Worm (Caenorhabditis elegans) whole organism, young adult: ENCODE data around the gene M03D4.4.

ENCODE experiments used
- B0019.2 ChIP-seq: fragments of 200-800 bp; sonication (Bioruptor generic); conservative IDR thresholded peaks from 2 replicates; pipeline ENCODE4 v1.3.6; 2022; ENCODE audit warnings: missing genetic modification reagents, missing genetic modification characterization, missing compliant biosample characterization
- B0336.3 ChIP-seq: fragments of 200-800 bp; sonication (Bioruptor generic); IDR thresholded peaks from 2 replicates; pipeline ENCODE4 v1.3.6; 2022; ENCODE audit warnings: missing genetic modification characterization, missing compliant biosample characterization
- F37B4.10 ChIP-seq: fragments of 200-800 bp; sonication (Bioruptor generic); IDR thresholded peaks from 2 replicates; pipeline ENCODE4 v1.3.6; 2022; ENCODE audit warnings: missing genetic modification characterization, missing compliant biosample characterization
- F52B5.7 ChIP-seq: sonication (generic microtip); optimal IDR thresholded peaks from 2 replicates; lab custom pipeline; 2016; ENCODE audit warnings: mild to moderate bottlenecking, missing genetic modification characterization, missing compliant biosample characterization
- Y56A3A.18 ChIP-seq: fragments of 200-800 bp; sonication (Bioruptor generic); IDR thresholded peaks from 2 replicates; pipeline ENCODE4 v1.3.6; 2022; ENCODE audit warnings: missing genetic modification reagents, missing genetic modification characterization, missing compliant biosample characterization
- ZK185.1 ChIP-seq: sonication (generic microtip); optimal IDR thresholded peaks from 2 replicates; lab custom pipeline; 2016; ENCODE audit warnings: mild to moderate bottlenecking, missing genetic modification characterization, missing compliant biosample characterization; ENCODE audit not compliant: poor library complexity, severe bottlenecking
- atf-7 ChIP-seq: sonication (generic microtip); optimal IDR thresholded peaks from 2 replicates; lab custom pipeline; 2017; ENCODE audit warnings: mild to moderate bottlenecking, missing genetic modification characterization, missing compliant biosample characterization
- athp-1 ChIP-seq: sonication (generic microtip); optimal IDR thresholded peaks from 2 replicates; lab custom pipeline; 2017; ENCODE audit warnings: mild to moderate bottlenecking, missing genetic modification characterization, missing compliant biosample characterization
- attf-5 ChIP-seq: fragments of 200-800 bp; sonication (Bioruptor generic); optimal IDR thresholded peaks from 2 replicates; lab custom pipeline; 2018; ENCODE audit warnings: mild to moderate bottlenecking, missing genetic modification characterization, missing compliant biosample characterization
- cebp-1 ChIP-seq, 2 experiments: fragments of 200-800 bp in 1 of 2; sonication (Bioruptor generic) in 1 of 2; sonication (generic microtip) in 1 of 2; IDR thresholded peaks in 1 of 2; optimal IDR thresholded peaks in 1 of 2; 2 replicates each; pipeline versions ENCODE4 v1.3.6 to Lab custom; 2017 to 2022; ENCODE audit warnings: missing compliant biosample characterization in 2 of 2, missing genetic modification characterization in 2 of 2, mild to moderate bottlenecking in 1 of 2, missing genetic modification reagents in 1 of 2, moderate library complexity in 1 of 2
- ceh-27 ChIP-seq: fragments of 200-800 bp; sonication (Bioruptor generic); optimal IDR thresholded peaks from 2 replicates; lab custom pipeline; 2018; ENCODE audit warnings: mild to moderate bottlenecking, missing genetic modification characterization, moderate library complexity, missing compliant biosample characterization
- dpff-1 ChIP-seq: sonication (generic microtip); optimal IDR thresholded peaks from 2 replicates; lab custom pipeline; 2017; ENCODE audit warnings: mild to moderate bottlenecking, missing genetic modification characterization, missing compliant biosample characterization
- dpl-1 ChIP-seq: fragments of 150-350 bp; optimal IDR thresholded peaks from 2 replicates; lab custom pipeline; 2014; ENCODE audit warnings: missing biosample characterization, missing genetic modification reagents, missing genetic modification characterization
- hlh-12 ChIP-seq: sonication (generic microtip); optimal IDR thresholded peaks from 2 replicates; lab custom pipeline; 2016; ENCODE audit warnings: missing genetic modification characterization, missing compliant biosample characterization
- hrde-1 ChIP-seq: sonication (generic microtip); optimal IDR thresholded peaks from 2 replicates; lab custom pipeline; 2016; ENCODE audit warnings: missing genetic modification characterization, mild to moderate bottlenecking, missing compliant biosample characterization, moderate library complexity, missing genotype, missing genetic modification reagents, borderline replicate concordance
- let-607 ChIP-seq, 2 experiments: fragments of 200-800 bp in 1 of 2; sonication (Bioruptor generic) in 1 of 2; sonication (generic microtip) in 1 of 2; optimal IDR thresholded peaks; 2 replicates each; lab custom pipeline; 2016 to 2018; ENCODE audit warnings: mild to moderate bottlenecking in 2 of 2, missing compliant biosample characterization in 2 of 2, missing genetic modification characterization in 2 of 2, moderate library complexity in 2 of 2, missing genotype in 1 of 2
- lin-35 ChIP-seq, 3 experiments: fragments of 150-350 bp in 2 of 3; sonication (generic microtip) in 1 of 3; optimal IDR thresholded peaks; 2 replicates each; lab custom pipeline; 2014 to 2018; ENCODE audit warnings: missing biosample characterization in 3 of 3, missing genetic modification characterization in 3 of 3, missing genetic modification reagents in 3 of 3
- lin-40 ChIP-seq: sonication (generic microtip); optimal IDR thresholded peaks from 2 replicates; lab custom pipeline; 2016; ENCODE audit warnings: missing genetic modification characterization, mild to moderate bottlenecking, missing compliant biosample characterization, missing genotype, missing genetic modification reagents
- nfya-2 ChIP-seq: fragments of 200-800 bp; sonication (Bioruptor generic); IDR thresholded peaks from 2 replicates; pipeline ENCODE4 v1.3.6; 2022; ENCODE audit warnings: missing genetic modification reagents, missing genetic modification characterization, missing compliant biosample characterization
- nhr-179 ChIP-seq: sonication (generic microtip); optimal IDR thresholded peaks from 2 replicates; lab custom pipeline; 2016; ENCODE audit warnings: mild to moderate bottlenecking, missing genetic modification characterization, missing compliant biosample characterization
- nhr-80 ChIP-seq: sonication (generic microtip); optimal IDR thresholded peaks from 2 replicates; lab custom pipeline; 2016; ENCODE audit warnings: missing genetic modification characterization, missing compliant biosample characterization
- nhr-90 ChIP-seq: sonication (generic microtip); optimal IDR thresholded peaks from 2 replicates; lab custom pipeline; 2016; ENCODE audit warnings: missing genotype, mild to moderate bottlenecking, missing genetic modification characterization, missing compliant biosample characterization
- pha-4 ChIP-seq: fragments of 150-350 bp; sonication (generic microtip); optimal IDR thresholded peaks from 2 replicates; lab custom pipeline; 2014; ENCODE audit warnings: missing biosample characterization, missing genetic modification reagents, missing genetic modification characterization
- rpc-1 ChIP-seq, 2 experiments: fragments of 150-350 bp in 1 of 2; sonication (generic microtip) in 1 of 2; optimal IDR thresholded peaks; 2 replicates each; lab custom pipeline; 2014 to 2018; ENCODE audit warnings: missing biosample characterization in 1 of 2, missing genetic modification characterization in 1 of 2, missing genetic modification reagents in 1 of 2, missing genotype in 1 of 2
- tbp1 ChIP-seq: fragments of 200-800 bp; sonication (Bioruptor generic); optimal IDR thresholded peaks from 2 replicates; lab custom pipeline; 2018; ENCODE audit warnings: mild to moderate bottlenecking, missing genetic modification characterization, missing compliant biosample characterization
- tbx-9 ChIP-seq: sonication (generic microtip); optimal IDR thresholded peaks from 2 replicates; lab custom pipeline; 2016; ENCODE audit warnings: borderline replicate concordance, missing genetic modification characterization, inconsistent platforms, missing compliant biosample characterization
- unc-130 ChIP-seq: sonication (generic microtip); optimal IDR thresholded peaks from 2 replicates; lab custom pipeline; 2016; ENCODE audit warnings: missing genetic modification reagents, missing genetic modification characterization, missing compliant biosample characterization

The M03D4.4 gene

ce11 chrIV:6083550-6084041, 43.5 kb downstream of the M03D4.4 start, which contains the start of gene ugt-20:
ugt-20 (minus strand) TSS chrIV:6083600.
- TF ChIP-seq atf-7 (tag; lab: Kevin White, UChicago) (peak; percentile 26), B0019.2 (no peak), hrde-1 (no peak), nhr-90 (tag; lab: Kevin White, UChicago) (peak; percentile 13), nhr-80 (tag; lab: Kevin White, UChicago) (peak; percentile 92), attf-5 (GFP tag; lab: Kevin White, UChicago) (peak; percentile 47), pha-4 (tag; lab: Kevin White, UChicago) (peak; percentile 59), ZK185.1 (peak; percentile 0), tbp1 (GFP tag; lab: Kevin White, UChicago) (peak; percentile 17), unc-130 (no peak), cebp-1 (GFP tag; IDR thresholded peaks at IDR 0.05; lab: Robert Waterston, UW) (peak; percentile 20; the same call in 1 of the 2 replicates), cebp-1 (tag; optimal IDR thresholded peaks at IDR 0.05; lab: Kevin White, UChicago) (no peak), let-607 (tag; optimal IDR thresholded peaks at IDR 0.05; lab: Kevin White, UChicago) (peak in 1 of 2 experiments; percentile 15), lin-40 (tag; lab: Kevin White, UChicago) (peak; percentile 44)

- TF ChIP-seq nhr-179 (tag; lab: Kevin White, UChicago) (no peak), nhr-80 (tag; lab: Kevin White, UChicago) (peak; percentile 71), dpl-1 (GFP tag; lab: Kevin White, UChicago) (no peak), cebp-1 (GFP tag; IDR thresholded peaks at IDR 0.05; lab: Robert Waterston, UW) (peak; percentile 74; the same call in 1 of the 2 replicates), cebp-1 (tag; optimal IDR thresholded peaks at IDR 0.05; lab: Kevin White, UChicago) (peak; percentile 89)
These were observed 47.2 kb downstream of the M03D4.4 start, which contains the start of gene ugt-19 for ce11 chrIV:6079925-6080324. ugt-19 (minus strand) TSS chrIV:6079952.

- TF ChIP-seq F37B4.10 (GFP tag; lab: Robert Waterston, UW) (no peak), rpc-1 (optimal IDR thresholded peaks at IDR 0.05; lab: Kevin White, UChicago) (no peak), rpc-1 (tag; optimal IDR thresholded peaks at IDR 0.05; lab: Kevin White, UChicago) (no peak), B0019.2 (no peak), ceh-27 (GFP tag; lab: Kevin White, UChicago) (no peak), F52B5.7 (tag; lab: Kevin White, UChicago) (no peak), hlh-12 (tag; lab: Kevin White, UChicago) (no peak), dpff-1 (tag; lab: Kevin White, UChicago) (no peak), nfya-2 (no peak), tbx-9 (tag; lab: Kevin White, UChicago) (no peak), Y56A3A.18 (GFP tag; lab: Robert Waterston, UW) (no peak), B0336.3 (GFP tag; lab: Robert Waterston, UW) (no peak), nhr-80 (tag; lab: Kevin White, UChicago) (no peak), tbp1 (GFP tag; lab: Kevin White, UChicago) (no peak), lin-35 (GFP tag; optimal IDR thresholded peaks at IDR 0.05; lab: Kevin White, UChicago) (no peak), athp-1 (tag; lab: Kevin White, UChicago) (no peak)
These were observed 51.0 kb downstream of the M03D4.4 start, which contains the start of gene cpg-20 for ce11 chrIV:6076128-6076527. cpg-20 (minus strand) TSS chrIV:6076228.
